Worm (Caenorhabditis elegans): ENCODE results near the gene his-60.

Gene his-60

ce11 chrIV:7439377-7439776 lies 48.4 kb downstream of the his-60 start:
- no peak for TF ChIP-seq Y53G8AR.9 (GFP tag; conservative IDR thresholded peaks at IDR 0.05)
- TF ChIP-seq tlf-1 (GFP tag; optimal IDR thresholded peaks at IDR 0.05): no peak
